ENCODE assay signal across 1 fruit fly cellular context in genomic region chr2L:10362408-10363067, dm6.
TF ChIP-seq lines count a peak whose summit lies in the region.

Cand1 (minus strand) TSS chr2L:10362707.
pim (plus strand) TSS chr2L:10362989.

TF ChIP-seq in whole organism, embryonic, 481 proteins besides CTCF, POLR2A, EP300 and RAD21 (continued from another document and continues in another):
- TF ChIP-seq bab2 (GFP tag; optimal IDR thresholded peaks at IDR 0.05; lab: Kevin White, UChicago) (no peak), CG14965 (GFP tag; optimal IDR thresholded peaks at IDR 0.05; lab: Kevin White, UChicago; ENCODE audit: borderline replicate concordance) (no peak), schlank (tag; optimal IDR thresholded peaks at IDR 0.05; lab: Kevin White, UChicago) (no peak), lbe (GFP tag; optimal IDR thresholded peaks at IDR 0.05; lab: Kevin White, UChicago) (no peak), sug (tag; optimal IDR thresholded peaks at IDR 0.05; lab: Kevin White, UChicago) (peak; percentile 33), ci (GFP tag; IDR thresholded peaks at IDR 0.05; lab: Robert Waterston, UW) (no peak), ara (GFP tag; IDR thresholded peaks at IDR 0.05; lab: Robert Waterston, UW) (no peak), kni (GFP tag; optimal IDR thresholded peaks at IDR 0.05; lab: Kevin White, UChicago) (no peak), CG6175 (GFP tag; IDR thresholded peaks at IDR 0.05; lab: Robert Waterston, UW) (no peak), Max (GFP tag; optimal IDR thresholded peaks at IDR 0.05; lab: Kevin White, UChicago) (no peak), CG13123 (GFP tag; optimal IDR thresholded peaks at IDR 0.05; lab: Kevin White, UChicago) (no peak), CG17912 (GFP tag; optimal IDR thresholded peaks at IDR 0.05; lab: Kevin White, UChicago) (no peak), CG7786 (GFP tag; optimal IDR thresholded peaks at IDR 0.05; lab: Kevin White, UChicago) (no peak), slbo (GFP tag; IDR thresholded peaks at IDR 0.05; lab: Robert Waterston, UW) (peak; percentile 55; the same call in 1 of the 2 replicates), Hr78 (GFP tag; optimal IDR thresholded peaks at IDR 0.05; lab: Kevin White, UChicago) (no peak), sob (GFP tag; IDR thresholded peaks at IDR 0.05; lab: Robert Waterston, UW) (no peak), CG12659 (GFP tag; optimal IDR thresholded peaks at IDR 0.05; lab: Kevin White, UChicago) (peak; percentile 70), CG11456 (GFP tag; IDR thresholded peaks at IDR 0.05; lab: Robert Waterston, UW) (no peak), wdn (GFP tag; IDR thresholded peaks at IDR 0.05; lab: Robert Waterston, UW) (no peak), Nf-YA (GFP tag; IDR thresholded peaks at IDR 0.05; lab: Robert Waterston, UW) (no peak), Deaf1 (tag; optimal IDR thresholded peaks at IDR 0.05; lab: Kevin White, UChicago) (no peak), Kr (GFP tag; optimal IDR thresholded peaks at IDR 0.05; lab: Kevin White, UChicago) (no peak), gsb (GFP tag; IDR thresholded peaks at IDR 0.05; lab: Robert Waterston, UW) (no peak), CG32532 (GFP tag; IDR thresholded peaks at IDR 0.05; lab: Robert Waterston, UW) (no peak), so (GFP tag; IDR thresholded peaks at IDR 0.05; lab: Robert Waterston, UW) (no peak), Camta (GFP tag; optimal IDR thresholded peaks at IDR 0.05; lab: Kevin White, UChicago) (no peak), CG14667 (GFP tag; IDR thresholded peaks at IDR 0.05; lab: Robert Waterston, UW) (no peak), CG10147 (GFP tag; optimal IDR thresholded peaks at IDR 0.05; lab: Kevin White, UChicago) (peak; percentile 25), lab (GFP tag; optimal IDR thresholded peaks at IDR 0.05; lab: Kevin White, UChicago) (no peak), ranshi (GFP tag; IDR thresholded peaks at IDR 0.05; lab: Robert Waterston, UW) (no peak), gcm2 (GFP tag; optimal IDR thresholded peaks at IDR 0.05; lab: Kevin White, UChicago) (no peak), Dp (GFP tag; optimal IDR thresholded peaks at IDR 0.05; lab: Kevin White, UChicago) (peak; percentile 77), Dip2 (GFP tag; IDR thresholded peaks at IDR 0.05; lab: Robert Waterston, UW) (no peak), toy (GFP tag; IDR thresholded peaks at IDR 0.05; lab: Robert Waterston, UW) (no peak), da (GFP tag; optimal IDR thresholded peaks at IDR 0.05; lab: Kevin White, UChicago) (no peak), org-1 (GFP tag; optimal IDR thresholded peaks at IDR 0.05; lab: Kevin White, UChicago) (no peak), CG13296 (GFP tag; optimal IDR thresholded peaks at IDR 0.05; lab: Kevin White, UChicago) (no peak), prd (optimal IDR thresholded peaks at IDR 0.05; lab: Kevin White, UChicago) (no peak), prd (GFP tag; IDR thresholded peaks at IDR 0.05; lab: Robert Waterston, UW) (no peak), CG4730 (GFP tag; IDR thresholded peaks at IDR 0.05; lab: Robert Waterston, UW) (no peak), unpg (GFP tag; optimal IDR thresholded peaks at IDR 0.05; lab: Kevin White, UChicago) (no peak), HLH3B (GFP tag; IDR thresholded peaks at IDR 0.05; lab: Robert Waterston, UW) (no peak), CG9727 (GFP tag; optimal IDR thresholded peaks at IDR 0.05; lab: Kevin White, UChicago) (no peak), tx (GFP tag; optimal IDR thresholded peaks at IDR 0.05; lab: Kevin White, UChicago) (no peak), CG8359 (GFP tag; optimal IDR thresholded peaks at IDR 0.05; lab: Kevin White, UChicago; ENCODE audit: borderline replicate concordance) (no peak), CG4854 (GFP tag; optimal IDR thresholded peaks at IDR 0.05; lab: Kevin White, UChicago) (no peak), CG15696 (tag; optimal IDR thresholded peaks at IDR 0.05; lab: Kevin White, UChicago) (no peak), Ptx1 (GFP tag; IDR thresholded peaks at IDR 0.05; lab: Robert Waterston, UW) (no peak), insv (GFP tag; optimal IDR thresholded peaks at IDR 0.05; lab: Kevin White, UChicago) (no peak), Pdp1 (GFP tag; optimal IDR thresholded peaks at IDR 0.05; lab: Kevin White, UChicago) (no peak), CG6683 (GFP tag; optimal IDR thresholded peaks at IDR 0.05; lab: Kevin White, UChicago) (no peak), CG11247 (GFP tag; IDR thresholded peaks at IDR 0.05; lab: Robert Waterston, UW) (no peak), CG5953 (GFP tag; IDR thresholded peaks at IDR 0.05; lab: Robert Waterston, UW) (no peak), CG2678 (tag; optimal IDR thresholded peaks at IDR 0.05; lab: Kevin White, UChicago) (no peak), CG11085 (GFP tag; IDR thresholded peaks at IDR 0.05; lab: Robert Waterston, UW) (no peak), CG8478 (optimal IDR thresholded peaks at IDR 0.05; lab: Kevin White, UChicago) (no peak), CG34224 (GFP tag; IDR thresholded peaks at IDR 0.05; lab: Robert Waterston, UW; ENCODE audit: partially characterized antibody) (peak; percentile 71; the same call in 2 of the 3 replicates), nau (GFP tag; optimal IDR thresholded peaks at IDR 0.05; lab: Kevin White, UChicago) (no peak), sqz (GFP tag; optimal IDR thresholded peaks at IDR 0.05; lab: Kevin White, UChicago) (no peak), CG8089 (GFP tag; optimal IDR thresholded peaks at IDR 0.05; lab: Kevin White, UChicago) (no peak), CG6272 (GFP tag; IDR thresholded peaks at IDR 0.05; lab: Robert Waterston, UW) (no peak), CG15073 (GFP tag; optimal IDR thresholded peaks at IDR 0.05; lab: Kevin White, UChicago) (no peak), MESR4 (GFP tag; optimal IDR thresholded peaks at IDR 0.05; lab: Kevin White, UChicago) (peak; percentile 57), CG15011 (GFP tag; optimal IDR thresholded peaks at IDR 0.05; lab: Kevin White, UChicago) (no peak), CG7357 (GFP tag; IDR thresholded peaks at IDR 0.05; lab: Robert Waterston, UW) (no peak), tup (GFP tag; optimal IDR thresholded peaks at IDR 0.05; lab: Kevin White, UChicago) (no peak), knrl (GFP tag; IDR thresholded peaks at IDR 0.05; lab: Robert Waterston, UW; ENCODE audit: partially characterized antibody) (peak; percentile 75), gem (tag; optimal IDR thresholded peaks at IDR 0.05; lab: Kevin White, UChicago) (no peak), D (optimal IDR thresholded peaks at IDR 0.05; lab: Kevin White, UChicago) (no peak), D (GFP tag; optimal IDR thresholded peaks at IDR 0.05; lab: Kevin White, UChicago) (no peak), CG8281 (tag; optimal IDR thresholded peaks at IDR 0.05; lab: Kevin White, UChicago) (no peak), Taf1 (GFP tag; IDR thresholded peaks at IDR 0.05; lab: Robert Waterston, UW) (no peak), CG17829 (tag; optimal IDR thresholded peaks at IDR 0.05; lab: Kevin White, UChicago) (peak; percentile 69), CG15269 (tag; optimal IDR thresholded peaks at IDR 0.05; lab: Kevin White, UChicago) (no peak), Hr39 (optimal IDR thresholded peaks at IDR 0.05; lab: Kevin White, UChicago) (no peak), CG1603 (tag; optimal IDR thresholded peaks at IDR 0.05; lab: Kevin White, UChicago) (peak; percentile 91), Xbp1 (GFP tag; optimal IDR thresholded peaks at IDR 0.05; lab: Kevin White, UChicago) (peak; percentile 10), CG7963 (GFP tag; IDR thresholded peaks at IDR 0.05; lab: Robert Waterston, UW; ENCODE audit: partially characterized antibody) (peak; percentile 36; the same call in 1 of the 3 replicates), gsb-n (tag; optimal IDR thresholded peaks at IDR 0.05; lab: Kevin White, UChicago) (no peak), pan (optimal IDR thresholded peaks at IDR 0.05; lab: Kevin White, UChicago) (no peak), pan (GFP tag; optimal IDR thresholded peaks at IDR 0.05 in 1 of 2, IDR thresholded peaks at IDR 0.05 in 1 of 2) (no peak), repo (GFP tag; optimal IDR thresholded peaks at IDR 0.05; lab: Kevin White, UChicago) (no peak), CG6254 (GFP tag; optimal IDR thresholded peaks at IDR 0.05; lab: Kevin White, UChicago) (no peak), ab (GFP tag; optimal IDR thresholded peaks at IDR 0.05; lab: Kevin White, UChicago) (no peak), CG8290 (GFP tag; optimal IDR thresholded peaks at IDR 0.05; lab: Kevin White, UChicago) (no peak), CG8290 (tag; optimal IDR thresholded peaks at IDR 0.05; lab: Kevin White, UChicago) (no peak), B-H2 (GFP tag; optimal IDR thresholded peaks at IDR 0.05; lab: Kevin White, UChicago) (no peak), CG1832 (GFP tag; optimal IDR thresholded peaks at IDR 0.05; lab: Kevin White, UChicago) (no peak), pb (GFP tag; optimal IDR thresholded peaks at IDR 0.05; lab: Kevin White, UChicago) (no peak), Lpt (GFP tag; optimal IDR thresholded peaks at IDR 0.05; lab: Kevin White, UChicago) (no peak), aop (GFP tag; IDR thresholded peaks at IDR 0.05; lab: Robert Waterston, UW) (no peak), salm (tag; optimal IDR thresholded peaks at IDR 0.05; lab: Kevin White, UChicago) (no peak), ac (GFP tag; optimal IDR thresholded peaks at IDR 0.05; lab: Kevin White, UChicago) (no peak), sens-2 (GFP tag; IDR thresholded peaks at IDR 0.05; lab: Robert Waterston, UW) (no peak), CG14014 (GFP tag; IDR thresholded peaks at IDR 0.05; lab: Robert Waterston, UW) (no peak), maf-S (GFP tag; optimal IDR thresholded peaks at IDR 0.05; lab: Kevin White, UChicago) (no peak), amos (GFP tag; IDR thresholded peaks at IDR 0.05; lab: Robert Waterston, UW; ENCODE audit: partially characterized antibody) (peak; percentile 71), CG34376 (GFP tag; optimal IDR thresholded peaks at IDR 0.05; lab: Kevin White, UChicago) (no peak), CG2712 (tag; optimal IDR thresholded peaks at IDR 0.05; lab: Kevin White, UChicago) (peak; percentile 63), Elba2 (GFP tag; optimal IDR thresholded peaks at IDR 0.05; lab: Kevin White, UChicago) (no peak), chm (GFP tag; IDR thresholded peaks at IDR 0.05; lab: Robert Waterston, UW) (no peak), CG6765 (GFP tag; optimal IDR thresholded peaks at IDR 0.05; lab: Kevin White, UChicago) (no peak), CG32772 (GFP tag; IDR thresholded peaks at IDR 0.05; lab: Robert Waterston, UW) (no peak), TFAM (GFP tag; optimal IDR thresholded peaks at IDR 0.05; lab: Kevin White, UChicago) (no peak), Ada2b (GFP tag; IDR thresholded peaks at IDR 0.05; lab: Robert Waterston, UW) (no peak), CG4360 (GFP tag; IDR thresholded peaks at IDR 0.05; lab: Robert Waterston, UW) (no peak), ash1 (GFP tag; optimal IDR thresholded peaks at IDR 0.05; lab: Kevin White, UChicago) (no peak), bsh (GFP tag; optimal IDR thresholded peaks at IDR 0.05; lab: Kevin White, UChicago) (no peak), tio (GFP tag; optimal IDR thresholded peaks at IDR 0.05; lab: Kevin White, UChicago) (no peak), HHEX (GFP tag; optimal IDR thresholded peaks at IDR 0.05; lab: Kevin White, UChicago) (no peak), CG1529 (GFP tag; optimal IDR thresholded peaks at IDR 0.05; lab: Kevin White, UChicago) (no peak), stwl (tag; optimal IDR thresholded peaks at IDR 0.05; lab: Kevin White, UChicago) (peak; percentile 42), CG7987 (GFP tag; optimal IDR thresholded peaks at IDR 0.05; lab: Kevin White, UChicago) (no peak), tap (tag; optimal IDR thresholded peaks at IDR 0.05; lab: Kevin White, UChicago) (no peak), phol (tag; optimal IDR thresholded peaks at IDR 0.05; lab: Kevin White, UChicago) (peak; percentile 57), emc (GFP tag; optimal IDR thresholded peaks at IDR 0.05; lab: Kevin White, UChicago) (no peak), scrt (GFP tag; optimal IDR thresholded peaks at IDR 0.05; lab: Kevin White, UChicago) (no peak), fd64A (GFP tag; optimal IDR thresholded peaks at IDR 0.05; lab: Kevin White, UChicago) (no peak), kah (GFP tag; optimal IDR thresholded peaks at IDR 0.05; lab: Kevin White, UChicago) (no peak), CG12391 (tag; optimal IDR thresholded peaks at IDR 0.05; lab: Kevin White, UChicago) (peak; percentile 59), MBD-R2 (GFP tag; IDR thresholded peaks at IDR 0.05; lab: Robert Waterston, UW) (peak; percentile 28; the same call in 1 of the 2 replicates), Atf3 (GFP tag; optimal IDR thresholded peaks at IDR 0.05; lab: Kevin White, UChicago) (no peak), ro (GFP tag; IDR thresholded peaks at IDR 0.05; lab: Robert Waterston, UW) (no peak), bigmax (GFP tag; optimal IDR thresholded peaks at IDR 0.05; lab: Kevin White, UChicago) (no peak), CG8765 (GFP tag; IDR thresholded peaks at IDR 0.05; lab: Robert Waterston, UW) (no peak), CG31388 (GFP tag; optimal IDR thresholded peaks at IDR 0.05; lab: Kevin White, UChicago) (no peak), CG13894 (tag; optimal IDR thresholded peaks at IDR 0.05; lab: Kevin White, UChicago) (no peak), Nf-YC (tag; optimal IDR thresholded peaks at IDR 0.05; lab: Kevin White, UChicago) (peak; percentile 65), Fer1 (GFP tag; optimal IDR thresholded peaks at IDR 0.05; lab: Kevin White, UChicago) (peak; percentile 3), Dref (GFP tag; IDR thresholded peaks at IDR 0.05; lab: Robert Waterston, UW) (peak; percentile 42; the same call in 1 of the 2 replicates), lola (GFP tag; optimal IDR thresholded peaks at IDR 0.05; lab: Kevin White, UChicago) (peak in 1 of 3 experiments; percentile 19), CG17385 (GFP tag; optimal IDR thresholded peaks at IDR 0.05; lab: Kevin White, UChicago) (no peak), Mes4 (GFP tag; optimal IDR thresholded peaks at IDR 0.05; lab: Kevin White, UChicago) (no peak), hkb (optimal IDR thresholded peaks at IDR 0.05; lab: Kevin White, UChicago) (no peak), hkb (GFP tag; IDR thresholded peaks at IDR 0.05; lab: Robert Waterston, UW) (no peak), pum (GFP tag; optimal IDR thresholded peaks at IDR 0.05; lab: Kevin White, UChicago) (no peak), Hsf (GFP tag; optimal IDR thresholded peaks at IDR 0.05; lab: Kevin White, UChicago) (no peak), btn (GFP tag; optimal IDR thresholded peaks at IDR 0.05; lab: Kevin White, UChicago) (no peak), CrebB (tag; optimal IDR thresholded peaks at IDR 0.05; lab: Kevin White, UChicago) (no peak), CG8924 (tag; optimal IDR thresholded peaks at IDR 0.05; lab: Kevin White, UChicago) (peak; percentile 42), Med (GFP tag; lab: Kevin White, UChicago) (peak; percentile 17)
